Fruit fly (Drosophila melanogaster) whole organism, embryonic: ENCODE measurements around the gene Src64B.

Source experiments
- ATbp ChIP-seq: fragments of 200-800 bp; sonication (Bioruptor generic); optimal IDR thresholded peaks from 2 replicates; lab custom pipeline; 2017; ENCODE audit warnings: missing biosample characterization, mild to moderate bottlenecking, missing genetic modification characterization, missing genetic modification reagents
- Atf-2 ChIP-seq: fragments of 200-800 bp; sonication (Bioruptor generic); optimal IDR thresholded peaks from 2 replicates; lab custom pipeline; 2016; ENCODE audit warnings: missing biosample characterization, missing genetic modification characterization
- Atf6 ChIP-seq: fragments of 200-800 bp; sonication (Bioruptor generic); IDR thresholded peaks from 2 replicates; pipeline ENCODE4 v1.3.6; 2022; ENCODE audit warnings: missing biosample characterization, missing genetic modification characterization
- CG10147 ChIP-seq: fragments of 200-800 bp; sonication (Bioruptor generic); optimal IDR thresholded peaks from 2 replicates; lab custom pipeline; 2019; ENCODE audit warnings: missing biosample characterization, mild to moderate bottlenecking, missing genetic modification characterization, moderate library complexity
- CG11085 ChIP-seq: fragments of 200-800 bp; sonication (Bioruptor generic); IDR thresholded peaks from 2 replicates; pipeline ENCODE4 v1.3.6; 2022; ENCODE audit warnings: missing biosample characterization, missing genetic modification characterization
- CG12155 ChIP-seq: fragments of 200-800 bp; sonication (Bioruptor generic); optimal IDR thresholded peaks from 3 replicates; lab custom pipeline; 2016; ENCODE audit warnings: missing biosample characterization, missing genetic modification characterization
- CG13775 ChIP-seq: fragments of 200-800 bp; sonication (Bioruptor generic); optimal IDR thresholded peaks from 3 replicates; lab custom pipeline; 2017; ENCODE audit warnings: missing biosample characterization, mild to moderate bottlenecking, missing genetic modification characterization
- CG15479 ChIP-seq: fragments of 200-800 bp; sonication (Bioruptor generic); optimal IDR thresholded peaks from 3 replicates; lab custom pipeline; 2019; ENCODE audit warnings: missing biosample characterization, mild to moderate bottlenecking, missing genetic modification characterization, moderate library complexity
- CG1832 ChIP-seq: fragments of 200-800 bp; sonication (Bioruptor generic); optimal IDR thresholded peaks from 2 replicates; lab custom pipeline; 2017; ENCODE audit warnings: missing biosample characterization, mild to moderate bottlenecking, missing genetic modification characterization, inconsistent platforms
- CG31388 ChIP-seq: fragments of 200-800 bp; sonication (Bioruptor generic); optimal IDR thresholded peaks from 2 replicates; lab custom pipeline; 2016; ENCODE audit warnings: missing biosample characterization, missing genetic modification characterization
- CG8478 ChIP-seq: fragments of >200 bp; optimal IDR thresholded peaks from 2 replicates; lab custom pipeline; 2018
- CG9727 ChIP-seq: fragments of 200-800 bp; sonication (Bioruptor generic); optimal IDR thresholded peaks from 3 replicates; lab custom pipeline; 2017; ENCODE audit warnings: missing biosample characterization, mild to moderate bottlenecking, missing genetic modification characterization
- CTCF ChIP-seq: fragments of 200-800 bp; sonication (Bioruptor generic); optimal IDR thresholded peaks from 2 replicates; lab custom pipeline; 2017; ENCODE audit warnings: missing biosample characterization, mild to moderate bottlenecking, missing genetic modification characterization, moderate library complexity
- CoRest ChIP-seq: fragments of 200-800 bp; sonication (Bioruptor generic); optimal IDR thresholded peaks from 3 replicates; lab custom pipeline; 2018; ENCODE audit warnings: missing biosample characterization, mild to moderate bottlenecking, missing genetic modification characterization, moderate library complexity
- D ChIP-seq, 2 experiments: fragments of 200-800 bp in 1 of 2; fragments of >200 bp in 1 of 2; sonication (Bioruptor generic) in 1 of 2; optimal IDR thresholded peaks; 2 replicates in 1 of 2; 3 replicates in 1 of 2; lab custom pipeline; 2017; ENCODE audit warnings: mild to moderate bottlenecking in 1 of 2, missing biosample characterization in 1 of 2, missing genetic modification characterization in 1 of 2, missing genetic modification reagents in 1 of 2
- Deaf1 ChIP-seq: fragments of 200-800 bp; optimal IDR thresholded peaks from 3 replicates; lab custom pipeline; 2019; ENCODE audit warnings: missing biosample characterization, mild to moderate bottlenecking, missing genetic modification characterization, moderate library complexity
- Dfd ChIP-seq, 2 experiments: fragments of >200 bp; optimal IDR thresholded peaks; 2 replicates each; lab custom pipeline; 2017; ENCODE audit warnings: missing biosample characterization in 2 of 2, missing genetic modification characterization in 2 of 2
- Ets65A ChIP-seq: fragments of 200-800 bp; sonication (Bioruptor generic); peaks from one replicate; lab custom pipeline; 2016; ENCODE audit warnings: missing biosample characterization, missing genetic modification characterization
- Hr39 ChIP-seq: fragments of >200 bp; optimal IDR thresholded peaks from 2 replicates; lab custom pipeline; 2017
- MESR4 ChIP-seq: fragments of 200-800 bp; sonication (Bioruptor generic); optimal IDR thresholded peaks from 2 replicates; lab custom pipeline; 2018; ENCODE audit warnings: missing biosample characterization, mild to moderate bottlenecking, missing genetic modification characterization, moderate library complexity
- Myb ChIP-seq: fragments of 200-800 bp; sonication (Bioruptor generic); optimal IDR thresholded peaks from 2 replicates; lab custom pipeline; 2016; ENCODE audit warnings: missing biosample characterization, missing genetic modification characterization
- Spps ChIP-seq: fragments of 200-800 bp; sonication (Bioruptor generic); optimal IDR thresholded peaks from 2 replicates; lab custom pipeline; 2018; ENCODE audit warnings: missing biosample characterization, mild to moderate bottlenecking, missing genetic modification characterization
- Trl ChIP-seq, 3 experiments: fragments of >200 bp in 2 of 3; fragments of 200-800 bp in 1 of 3; sonication (Bioruptor generic) in 1 of 3; optimal IDR thresholded peaks; 2 replicates in 1 of 3; 3 replicates in 2 of 3; lab custom pipeline; 2016 to 2017; ENCODE audit warnings: missing biosample characterization in 1 of 3, missing genetic modification characterization in 1 of 3
- ac ChIP-seq: fragments of 200-800 bp; sonication (Bioruptor generic); optimal IDR thresholded peaks from 3 replicates; lab custom pipeline; 2017; ENCODE audit warnings: missing biosample characterization, mild to moderate bottlenecking, missing genetic modification characterization
- ash1 ChIP-seq: fragments of 200-800 bp; sonication (Bioruptor generic); optimal IDR thresholded peaks from 2 replicates; lab custom pipeline; 2018; ENCODE audit warnings: missing biosample characterization, mild to moderate bottlenecking, missing genetic modification characterization
- bab2 ChIP-seq: fragments of 200-800 bp; sonication (Bioruptor generic); optimal IDR thresholded peaks from 2 replicates; lab custom pipeline; 2016; ENCODE audit warnings: missing biosample characterization, missing genetic modification characterization
- chinmo ChIP-seq: fragments of 200-800 bp; sonication (Bioruptor generic); IDR thresholded peaks from 4 replicates; pipeline ENCODE4 v1.3.6; 2022; ENCODE audit warnings: missing biosample characterization, missing genetic modification characterization; ENCODE audit not compliant: partially characterized antibody
- crol ChIP-seq: fragments of 200-800 bp; sonication (Bioruptor generic); IDR thresholded peaks from 2 replicates; pipeline ENCODE4 v1.3.6; 2022; ENCODE audit warnings: missing biosample characterization, missing genetic modification characterization
- ewg ChIP-seq: fragments of 200-800 bp; sonication (Bioruptor generic); optimal IDR thresholded peaks from 3 replicates; lab custom pipeline; 2017; ENCODE audit warnings: mild to moderate bottlenecking, missing biosample characterization, missing genetic modification reagents, missing genetic modification characterization
- eyg ChIP-seq: fragments of 200-800 bp; sonication (Bioruptor generic); optimal IDR thresholded peaks from 3 replicates; lab custom pipeline; 2016; ENCODE audit warnings: missing biosample characterization, missing genetic modification characterization
- fru ChIP-seq: fragments of >200 bp; optimal IDR thresholded peaks from 2 replicates; lab custom pipeline; 2017
- gro ChIP-seq: fragments of 200-800 bp; sonication (Bioruptor generic); optimal IDR thresholded peaks from 2 replicates; lab custom pipeline; 2016; ENCODE audit warnings: missing biosample characterization, missing genetic modification characterization
- gsb ChIP-seq: fragments of 200-800 bp; sonication (Bioruptor generic); IDR thresholded peaks from 2 replicates; pipeline ENCODE4 v1.3.6; 2022; ENCODE audit warnings: missing biosample characterization, missing genetic modification characterization
- hkb ChIP-seq, 2 experiments: fragments of 200-800 bp in 1 of 2; fragments of >200 bp in 1 of 2; sonication (Bioruptor generic) in 1 of 2; IDR thresholded peaks in 1 of 2; optimal IDR thresholded peaks in 1 of 2; 2 replicates each; pipeline versions ENCODE4 v1.3.6 to Lab custom; 2017 to 2022; ENCODE audit warnings: missing biosample characterization in 1 of 2, missing genetic modification characterization in 1 of 2
- mirr ChIP-seq: fragments of 200-800 bp; sonication (Bioruptor generic); optimal IDR thresholded peaks from 3 replicates; lab custom pipeline; 2018; ENCODE audit warnings: missing biosample characterization, mild to moderate bottlenecking, missing genetic modification characterization
- pros ChIP-seq: fragments of 200-800 bp; sonication (Bioruptor generic); optimal IDR thresholded peaks from 3 replicates; lab custom pipeline; 2019; ENCODE audit warnings: missing biosample characterization, mild to moderate bottlenecking, missing genetic modification characterization, moderate library complexity
- sd ChIP-seq: fragments of 200-800 bp; sonication (Bioruptor generic); optimal IDR thresholded peaks from 3 replicates; lab custom pipeline; 2018; ENCODE audit warnings: missing biosample characterization, mild to moderate bottlenecking, missing genetic modification characterization, moderate library complexity
- tin ChIP-seq: fragments of 200-800 bp; sonication (Bioruptor generic); optimal IDR thresholded peaks from 3 replicates; lab custom pipeline; 2016; ENCODE audit warnings: missing biosample characterization, missing genetic modification characterization
- twi ChIP-seq: fragments of 200-800 bp; optimal IDR thresholded peaks from 2 replicates; lab custom pipeline; 2019; ENCODE audit warnings: missing biosample characterization, mild to moderate bottlenecking, missing genetic modification characterization, moderate library complexity
- unc-4 ChIP-seq: fragments of 200-800 bp; sonication (Bioruptor generic); IDR thresholded peaks from 2 replicates; pipeline ENCODE4 v1.3.6; 2022; ENCODE audit warnings: missing biosample characterization, missing genetic modification characterization; ENCODE audit not compliant: partially characterized antibody
- vvl ChIP-seq: fragments of 200-800 bp; sonication (Bioruptor generic); IDR thresholded peaks from 2 replicates; pipeline ENCODE4 v1.3.6; 2022; ENCODE audit warnings: missing biosample characterization, missing genetic modification characterization
- wek ChIP-seq: fragments of 200-800 bp; sonication (Bioruptor generic); optimal IDR thresholded peaks from 3 replicates; lab custom pipeline; 2018; ENCODE audit warnings: missing biosample characterization, mild to moderate bottlenecking, missing genetic modification characterization, moderate library complexity
- zen ChIP-seq: fragments of 200-800 bp; sonication (Bioruptor generic); optimal IDR thresholded peaks from 3 replicates; lab custom pipeline; 2018; ENCODE audit warnings: missing biosample characterization, mild to moderate bottlenecking, missing genetic modification characterization, moderate library complexity

Src64B gene

dm6 chr3L:4599747-4600146 lies 26.2 kb downstream of the Src64B start:
- peak; percentile 39 for TF ChIP-seq pros
- peak; percentile 67 for TF ChIP-seq twi (tag; lab: Kevin White, UChicago)
- no peak for TF ChIP-seq MESR4
- peak; percentile 97 for TF ChIP-seq D (optimal IDR thresholded peaks at IDR 0.05; lab: Kevin White, UChicago)
- TF ChIP-seq D (GFP tag; optimal IDR thresholded peaks at IDR 0.05; lab: Kevin White, UChicago), result no peak
- TF ChIP-seq Spps (tag; lab: Kevin White, UChicago), result no peak
- peak; percentile 13 for TF ChIP-seq zen (tag; lab: Kevin White, UChicago)
- no peak for TF ChIP-seq CG9727 (GFP tag; lab: Kevin White, UChicago)
- no peak for TF ChIP-seq eyg (GFP tag; lab: Kevin White, UChicago)
- no peak for TF ChIP-seq ash1
- no peak for TF ChIP-seq unc-4 (GFP tag; lab: Robert Waterston, UW)
- TF ChIP-seq gro (GFP tag; lab: Kevin White, UChicago), result no peak
- no peak for TF ChIP-seq sd (tag; lab: Kevin White, UChicago)
- TF ChIP-seq CG31388 (GFP tag; lab: Kevin White, UChicago), result no peak
- TF ChIP-seq tin (GFP tag; lab: Kevin White, UChicago), result no peak
- TF ChIP-seq CG11085 (GFP tag; lab: Robert Waterston, UW), result no peak
- no peak for TF ChIP-seq hkb (optimal IDR thresholded peaks at IDR 0.05; lab: Kevin White, UChicago)
- no peak for TF ChIP-seq hkb (GFP tag; IDR thresholded peaks at IDR 0.05; lab: Robert Waterston, UW)
- TF ChIP-seq Atf6, result no peak
- no peak for TF ChIP-seq fru (lab: Kevin White, UChicago)
- no peak for TF ChIP-seq ATbp (GFP tag; lab: Kevin White, UChicago)
- TF ChIP-seq CG13775 (GFP tag; lab: Kevin White, UChicago), result peak; percentile 22
- TF ChIP-seq mirr (GFP tag; lab: Kevin White, UChicago), result no peak
- TF ChIP-seq ac (GFP tag; lab: Kevin White, UChicago), result peak; percentile 5
- no peak for TF ChIP-seq CoRest (tag; lab: Kevin White, UChicago)

DNA sequence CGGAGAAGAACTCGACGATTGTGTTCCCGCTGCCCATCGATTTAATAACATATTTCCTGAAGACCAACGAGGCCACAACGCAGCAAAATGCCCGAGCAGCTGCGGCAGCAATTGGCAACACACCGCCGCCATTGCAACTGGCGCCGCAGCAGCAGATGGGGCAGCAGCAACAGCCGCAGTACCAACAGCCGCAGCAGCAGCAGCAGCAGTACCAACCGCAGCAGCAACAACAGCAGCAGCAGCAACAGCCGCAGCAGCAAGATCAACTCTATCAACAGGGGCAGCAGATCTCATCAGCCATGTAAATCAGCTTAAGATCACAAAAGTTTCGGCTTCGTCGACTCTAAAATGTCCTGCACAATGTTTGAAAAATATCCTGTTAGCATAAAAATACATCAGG lies 35.9 kb downstream of the Src64B start:
- no peak for TF ChIP-seq bab2 (GFP tag; lab: Kevin White, UChicago)
- TF ChIP-seq Dfd (GFP tag; optimal IDR thresholded peaks at IDR 0.05; lab: Kevin White, UChicago), result peak in 1 of 2 experiments; percentile 36

dm6 chr3L:4575392-4575791 lies 50.6 kb downstream of the Src64B start:
- TF ChIP-seq Hr39 (lab: Kevin White, UChicago), result peak; percentile 27
- no peak for TF ChIP-seq gsb (GFP tag; lab: Robert Waterston, UW)
- TF ChIP-seq Ets65A (GFP tag; lab: Kevin White, UChicago), result peak; percentile 78
- TF ChIP-seq CG8478, result peak; percentile 19
- no peak for TF ChIP-seq CG10147 (GFP tag; lab: Kevin White, UChicago)
- no peak for TF ChIP-seq wek (GFP tag; lab: Kevin White, UChicago)

- TF ChIP-seq Trl (optimal IDR thresholded peaks at IDR 0.05; lab: Kevin White, UChicago), result peak in 1 of 2 experiments; percentile 21
- TF ChIP-seq Trl (GFP tag; optimal IDR thresholded peaks at IDR 0.05; lab: Kevin White, UChicago), result no peak
- peak; percentile 38 for TF ChIP-seq ewg (GFP tag; lab: Kevin White, UChicago)
- peak; percentile 87 for TF ChIP-seq Deaf1 (tag; lab: Kevin White, UChicago)
- TF ChIP-seq chinmo (GFP tag; lab: Robert Waterston, UW), result 0 out of 4 replicates have a peak, but pooled peaks have one; percentile 25
- TF ChIP-seq crol, result peak; percentile 51
- TF ChIP-seq Atf-2, result no peak
- TF ChIP-seq CG1832 (GFP tag; lab: Kevin White, UChicago), result peak; percentile 43
- no peak for TF ChIP-seq CTCF (GFP tag; lab: Kevin White, UChicago)
- no peak for TF ChIP-seq Myb
- TF ChIP-seq CG15479 (GFP tag; lab: Kevin White, UChicago), result no peak
- TF ChIP-seq vvl (GFP tag; lab: Robert Waterston, UW), result no peak
- TF ChIP-seq CG12155 (GFP tag; lab: Kevin White, UChicago), result no peak
These were observed 51.6 kb downstream of the Src64B start for dm6 chr3L:4574439-4574838.
